Fruit fly (Drosophila melanogaster): Measurements from ENCODE around the gene CheB38a.

Gene CheB38a

dm6 chr2L:20805624-20806339, 12.6 kb downstream of the CheB38a start (continued):
- TF ChIP-seq dpn (GFP tag; optimal IDR thresholded peaks at IDR 0.05), result peak; percentile 78 to 96

- TF ChIP-seq CG13894 (tag; optimal IDR thresholded peaks at IDR 0.05) (peak; percentile 48), lab (GFP tag; optimal IDR thresholded peaks at IDR 0.05) (peak; percentile 7), B-H2 (GFP tag; optimal IDR thresholded peaks at IDR 0.05) (no peak), CG14667 (GFP tag; IDR thresholded peaks at IDR 0.05) (no peak), sens-2 (GFP tag; IDR thresholded peaks at IDR 0.05) (no peak), Deaf1 (tag; optimal IDR thresholded peaks at IDR 0.05) (peak; percentile 31), fd102C (GFP tag; optimal IDR thresholded peaks at IDR 0.05) (no peak), ttk (GFP tag; IDR thresholded peaks at IDR 0.05) (peak; percentile 58; the same call in 1 of the 2 replicates), scrt (GFP tag; optimal IDR thresholded peaks at IDR 0.05) (peak; percentile 99), Hmr (GFP tag; optimal IDR thresholded peaks at IDR 0.05) (no peak), ind (GFP tag; optimal IDR thresholded peaks at IDR 0.05) (no peak), Taf1 (GFP tag; IDR thresholded peaks at IDR 0.05) (no peak), CG31388 (GFP tag; optimal IDR thresholded peaks at IDR 0.05) (no peak), HLH4C (GFP tag; IDR thresholded peaks at IDR 0.05; ENCODE audit: partially characterized antibody) (0 out of 3 replicates have a peak, but pooled peaks have one; percentile 29), toy (GFP tag; IDR thresholded peaks at IDR 0.05) (0 out of 2 replicates have a peak, but pooled peaks have one; percentile 47), z (GFP tag; IDR thresholded peaks at IDR 0.05) (no peak), Camta (GFP tag; optimal IDR thresholded peaks at IDR 0.05) (no peak), Eip74EF (GFP tag; optimal IDR thresholded peaks at IDR 0.05) (no peak), E2f2 (GFP tag; IDR thresholded peaks at IDR 0.05) (no peak), CG1832 (GFP tag; optimal IDR thresholded peaks at IDR 0.05) (no peak), Ravus (GFP tag; IDR thresholded peaks at IDR 0.05) (no peak), Pdp1 (GFP tag; optimal IDR thresholded peaks at IDR 0.05) (peak in 1 of 2 experiments; percentile 47), stwl (tag; optimal IDR thresholded peaks at IDR 0.05) (no peak), CG7372 (GFP tag; IDR thresholded peaks at IDR 0.05) (no peak), wdn (GFP tag; IDR thresholded peaks at IDR 0.05) (no peak), zen2 (GFP tag; IDR thresholded peaks at IDR 0.05; ENCODE audit: partially characterized antibody) (no peak), trem (tag; optimal IDR thresholded peaks at IDR 0.05) (no peak), CG4360 (GFP tag; IDR thresholded peaks at IDR 0.05) (peak; percentile 63), Rx (GFP tag; IDR thresholded peaks at IDR 0.05) (no peak), sd (tag; optimal IDR thresholded peaks at IDR 0.05) (peak; percentile 65), bigmax (GFP tag; optimal IDR thresholded peaks at IDR 0.05) (no peak), CG12071 (GFP tag; optimal IDR thresholded peaks at IDR 0.05) (peak; percentile 18), MTF-1 (GFP tag; optimal IDR thresholded peaks at IDR 0.05; ENCODE audit: borderline replicate concordance) (no peak), CG11456 (GFP tag; IDR thresholded peaks at IDR 0.05) (no peak), knrl (GFP tag; IDR thresholded peaks at IDR 0.05; ENCODE audit: partially characterized antibody) (no peak), sr (GFP tag; IDR thresholded peaks at IDR 0.05) (peak; percentile 54; the same call in 1 of the 3 replicates), pnt (GFP tag; optimal IDR thresholded peaks at IDR 0.05) (no peak), zfh1 (GFP tag; IDR thresholded peaks at IDR 0.05) (no peak), abd-A (tag; optimal IDR thresholded peaks at IDR 0.05) (peak; percentile 80), h (optimal IDR thresholded peaks at IDR 0.05) (no peak), pzg (GFP tag; optimal IDR thresholded peaks at IDR 0.05) (no peak), CG15601 (tag; optimal IDR thresholded peaks at IDR 0.05) (no peak), twi (tag; optimal IDR thresholded peaks at IDR 0.05) (no peak), CG11247 (GFP tag; IDR thresholded peaks at IDR 0.05) (no peak), CG32532 (GFP tag; IDR thresholded peaks at IDR 0.05) (peak; percentile 43), CG7839 (tag; optimal IDR thresholded peaks at IDR 0.05) (no peak)
Measured at dm6 chr2L:20803733-20804164, 14.6 kb downstream of the CheB38a start.

Data from whole organism, embryonic.